Fruit fly (Drosophila melanogaster) whole organism, prepupa: ENCODE data around the gene CG8641.

ENCODE experiments used
- CG6792 ChIP-seq: fragments of 200-800 bp; sonication (Bioruptor generic); optimal IDR thresholded peaks from 3 replicates; lab custom pipeline; 2016; ENCODE audit warnings: missing biosample characterization, missing genetic modification characterization
- CG7368 ChIP-seq: fragments of 200-800 bp; sonication (Bioruptor generic); optimal IDR thresholded peaks from 3 replicates; lab custom pipeline; 2016; ENCODE audit warnings: missing biosample characterization, missing genetic modification characterization
- Hr39 ChIP-seq: fragments of 200-800 bp; sonication (Bioruptor generic); optimal IDR thresholded peaks from 2 replicates; lab custom pipeline; 2016; ENCODE audit warnings: missing biosample characterization, missing genetic modification characterization
- Met ChIP-seq: fragments of 200-800 bp; sonication (Bioruptor generic); optimal IDR thresholded peaks from 3 replicates; lab custom pipeline; 2016; ENCODE audit warnings: missing biosample characterization, missing genetic modification characterization
- fkh ChIP-seq: fragments of 200-800 bp; sonication (Bioruptor generic); optimal IDR thresholded peaks from 3 replicates; lab custom pipeline; 2017; ENCODE audit warnings: missing biosample characterization, mild to moderate bottlenecking, missing genetic modification characterization, moderate library complexity
- lz ChIP-seq: fragments of 200-800 bp; sonication (Bioruptor generic); optimal IDR thresholded peaks from 3 replicates; lab custom pipeline; 2016; ENCODE audit warnings: missing biosample characterization, missing genetic modification characterization

dm6 chr3L:7026694-7027093 is 50.6 kb downstream of the CG8641 start, which contains the start of gene CG17744:
- TF ChIP-seq fkh (GFP tag; lab: Kevin White, UChicago) (no peak), Met (GFP tag; lab: Kevin White, UChicago) (no peak), CG7368 (no peak), CG6792 (no peak), lz (GFP tag; lab: Kevin White, UChicago) (no peak), Hr39 (GFP tag; lab: Kevin White, UChicago) (no peak)
